Worm (Caenorhabditis elegans): ENCODE results near the gene seu-1.

seu-1 gene

ce11 chrIV:6327363-6328015 lies 1.9 kb upstream of the seu-1 start (continued):
- TF ChIP-seq T07F8.4 (tag; optimal IDR thresholded peaks at IDR 0.05) (no peak), let-607 (tag; optimal IDR thresholded peaks at IDR 0.05) (no peak), sptf-2 (GFP tag; optimal IDR thresholded peaks at IDR 0.05) (no peak), nhr-80 (tag; optimal IDR thresholded peaks at IDR 0.05) (peak; percentile 63), F23B12.7 (tag; optimal IDR thresholded peaks at IDR 0.05; ENCODE audit: insufficient read depth) (no peak)

ce11 chrIV:6328198-6328597 lies 1.2 kb upstream of the seu-1 start:
- TF ChIP-seq madf-6 (GFP tag; IDR thresholded peaks at IDR 0.05) (no peak), F37B4.10 (GFP tag; IDR thresholded peaks at IDR 0.05) (no peak), T26A5.8 (tag; optimal IDR thresholded peaks at IDR 0.05) (no peak), lag-1 (GFP tag; IDR thresholded peaks at IDR 0.05) (no peak), akir-1 (GFP tag; optimal IDR thresholded peaks at IDR 0.05) (no peak)

ce11 chrIV:6330790-6331189 lies 1.4 kb downstream of the seu-1 start:
- TF ChIP-seq dox-1 (GFP tag; IDR thresholded peaks at IDR 0.05) (peak; percentile 57), ceh-58 (GFP tag; IDR thresholded peaks at IDR 0.05) (0 out of 2 replicates have a peak, but pooled peaks have one; percentile 29), nhr-80 (tag; optimal IDR thresholded peaks at IDR 0.05) (peak; percentile 88), B0336.3 (GFP tag; IDR thresholded peaks at IDR 0.05) (0 out of 2 replicates have a peak, but pooled peaks have one; percentile 32), repo-1 (tag; optimal IDR thresholded peaks at IDR 0.05) (no peak), cebp-1 (GFP tag; IDR thresholded peaks at IDR 0.05) (no peak), cebp-1 (tag; optimal IDR thresholded peaks at IDR 0.05) (peak; percentile 40), F22D6.2 (tag; optimal IDR thresholded peaks at IDR 0.05) (no peak)

- TF ChIP-seq repo-1 (tag; optimal IDR thresholded peaks at IDR 0.05) (peak; percentile 17), ama-1 (optimal IDR thresholded peaks at IDR 0.05) (no peak), ama-1 (GFP tag; optimal IDR thresholded peaks at IDR 0.05) (no peak)
Measured at ce11 chrIV:6333915-6334314, 4.5 kb downstream of the seu-1 start, which contains the start of gene blos-2. Gene blos-2, plus strand, starts transcription at chrIV:6334215.

ce11 chrIV:6335908-6336307 lies 6.5 kb downstream of the seu-1 start, which contains the start of gene mif-4:
Gene mif-4, minus strand, starts transcription at chrIV:6335994.
- TF ChIP-seq cebp-1 (GFP tag; IDR thresholded peaks at IDR 0.05) (no peak), cebp-1 (tag; optimal IDR thresholded peaks at IDR 0.05) (peak; percentile 51), egl-44 (GFP tag; IDR thresholded peaks at IDR 0.05) (no peak)

- TF ChIP-seq ztf-22 (GFP tag; optimal IDR thresholded peaks at IDR 0.05) (peak; percentile 89), ceh-100 (GFP tag; IDR thresholded peaks at IDR 0.05) (peak; percentile 45), F55B11.4 (tag; optimal IDR thresholded peaks at IDR 0.05; ENCODE audit: borderline replicate concordance, insufficient read depth) (no peak), athp-1 (tag; optimal IDR thresholded peaks at IDR 0.05) (peak; percentile 70), ztf-26 (tag; optimal IDR thresholded peaks at IDR 0.05) (peak; percentile 96), F22D6.2 (tag; optimal IDR thresholded peaks at IDR 0.05) (peak; percentile 87), lin-35 (GFP tag; optimal IDR thresholded peaks at IDR 0.05) (peak in 1 of 3 experiments; percentile 82), K12H6.12 (tag; optimal IDR thresholded peaks at IDR 0.05) (peak; percentile 90), zim-3 (tag; optimal IDR thresholded peaks at IDR 0.05) (peak; percentile 21), hmg-1.2 (GFP tag; IDR thresholded peaks at IDR 0.05) (peak; percentile 95), rcor-1 (GFP tag; IDR thresholded peaks at IDR 0.05) (peak; percentile 55; the same call in 1 of the 2 replicates), F10E7.11 (tag; optimal IDR thresholded peaks at IDR 0.05) (peak; percentile 70), attf-3 (GFP tag; conservative IDR thresholded peaks at IDR 0.05) (no peak), ceh-91 (GFP tag; IDR thresholded peaks at IDR 0.05) (no peak), somi-1 (GFP tag; optimal IDR thresholded peaks at IDR 0.05) (peak; percentile 99), B0019.2 (GFP tag; conservative IDR thresholded peaks at IDR 0.05) (no peak), mel-28 (tag; optimal IDR thresholded peaks at IDR 0.05; ENCODE audit: borderline replicate concordance) (peak; percentile 63), ceh-79 (tag; optimal IDR thresholded peaks at IDR 0.05) (peak; percentile 17), mes-4 (tag; optimal IDR thresholded peaks at IDR 0.05) (no peak), nfya-2 (GFP tag; IDR thresholded peaks at IDR 0.05) (no peak), atf-7 (tag; optimal IDR thresholded peaks at IDR 0.05) (peak; percentile 97)
Measured at ce11 chrIV:6336748-6337147, 7.3 kb downstream of the seu-1 start.
